Worm (Caenorhabditis elegans): Measurements from ENCODE around the gene comt-3.

comt-3 gene

ce11 chrV:2057324-2057723 is at the start of gene comt-3:
comt-3 (plus strand) TSS chrV:2057537.
- TF ChIP-seq efl-1 (optimal IDR thresholded peaks at IDR 0.05) (no peak), efl-1 (GFP tag; optimal IDR thresholded peaks at IDR 0.05 in 1 of 2) (peak in 1 of 2 experiments; percentile 24), nhr-71 (tag; optimal IDR thresholded peaks at IDR 0.05) (peak; percentile 8), mdl-1 (tag; optimal IDR thresholded peaks at IDR 0.05) (no peak), nhr-19 (GFP tag; conservative IDR thresholded peaks at IDR 0.05) (no peak), unc-98 (GFP tag; IDR thresholded peaks at IDR 0.05) (no peak), unc-62 (GFP tag; optimal IDR thresholded peaks at IDR 0.05) (no peak), nhr-76 (tag; optimal IDR thresholded peaks at IDR 0.05) (no peak), F16B12.6 (tag; optimal IDR thresholded peaks at IDR 0.05) (no peak), rnt-1 (tag; optimal IDR thresholded peaks at IDR 0.05) (no peak), mab-9 (GFP tag; IDR thresholded peaks at IDR 0.05) (no peak), ceh-90 (tag; optimal IDR thresholded peaks at IDR 0.05) (no peak), nhr-237 (tag; optimal IDR thresholded peaks at IDR 0.05) (no peak), mep-1 (tag; optimal IDR thresholded peaks at IDR 0.05) (no peak), fkh-10 (GFP tag; optimal IDR thresholded peaks at IDR 0.05) (no peak), nhr-28 (tag; optimal IDR thresholded peaks at IDR 0.05) (no peak), hpl-2 (GFP tag; optimal IDR thresholded peaks at IDR 0.05) (no peak), ztf-4 (tag; optimal IDR thresholded peaks at IDR 0.05) (no peak), zip-4 (GFP tag; optimal IDR thresholded peaks at IDR 0.05) (peak; percentile 22), pag-3 (tag; optimal IDR thresholded peaks at IDR 0.05; ENCODE audit: borderline replicate concordance, insufficient read depth) (no peak), dpl-1 (GFP tag; optimal IDR thresholded peaks at IDR 0.05) (no peak), mef-2 (tag; optimal IDR thresholded peaks at IDR 0.05) (no peak), lin-13 (GFP tag; optimal IDR thresholded peaks at IDR 0.05) (no peak), nhr-84 (tag; optimal IDR thresholded peaks at IDR 0.05) (no peak), egl-13 (tag; optimal IDR thresholded peaks at IDR 0.05) (no peak), egl-27 (tag; optimal IDR thresholded peaks at IDR 0.05) (no peak), skn-1 (tag; optimal IDR thresholded peaks at IDR 0.05) (peak; percentile 99), lin-35 (GFP tag; optimal IDR thresholded peaks at IDR 0.05) (peak in 1 of 2 experiments; percentile 3), lir-3 (tag; optimal IDR thresholded peaks at IDR 0.05; ENCODE audit: poor library complexity) (no peak), nhr-20 (tag; optimal IDR thresholded peaks at IDR 0.05) (peak; percentile 39), ceh-8 (GFP tag; optimal IDR thresholded peaks at IDR 0.05) (no peak)

- no peak for TF ChIP-seq ets-5 (GFP tag; IDR thresholded peaks at IDR 0.05)
- peak in 1 of 2 experiments; percentile 14 for TF ChIP-seq mdl-1 (tag; optimal IDR thresholded peaks at IDR 0.05)
- TF ChIP-seq nhr-47 (tag; optimal IDR thresholded peaks at IDR 0.05), result peak; percentile 69
- peak; percentile 20 for TF ChIP-seq swsn-7 (tag; optimal IDR thresholded peaks at IDR 0.05)
- TF ChIP-seq nhr-71 (tag; optimal IDR thresholded peaks at IDR 0.05), result peak; percentile 79
- TF ChIP-seq elt-3 (tag; optimal IDR thresholded peaks at IDR 0.05), result peak in 1 of 6 experiments; percentile 16
- peak; percentile 76 for TF ChIP-seq F16B12.6 (tag; optimal IDR thresholded peaks at IDR 0.05)
- TF ChIP-seq nhr-20 (tag; optimal IDR thresholded peaks at IDR 0.05), result peak; percentile 56
- peak; percentile 13 for TF ChIP-seq xbp-1 (tag; optimal IDR thresholded peaks at IDR 0.05)
- no peak for TF ChIP-seq pqm-1 (tag; optimal IDR thresholded peaks at IDR 0.05)
- TF ChIP-seq lin-13 (GFP tag; optimal IDR thresholded peaks at IDR 0.05), result peak; percentile 41
- peak; percentile 31 for TF ChIP-seq C04F5.9 (tag; optimal IDR thresholded peaks at IDR 0.05)
- peak; percentile 54 for TF ChIP-seq snu-23 (GFP tag; optimal IDR thresholded peaks at IDR 0.05)
- TF ChIP-seq ceh-88 (GFP tag; IDR thresholded peaks at IDR 0.05), result peak; percentile 59; the same call in 1 of the 2 replicates
- TF ChIP-seq pax-3 (tag; optimal IDR thresholded peaks at IDR 0.05), result no peak
- TF ChIP-seq tlp-1 (tag; optimal IDR thresholded peaks at IDR 0.05), result no peak
- TF ChIP-seq lin-35 (GFP tag; optimal IDR thresholded peaks at IDR 0.05), result peak; percentile 19 to 78
- TF ChIP-seq grh-1 (GFP tag; IDR thresholded peaks at IDR 0.05), result peak; percentile 51
- TF ChIP-seq nhr-85 (tag), result peak; percentile 94
- TF ChIP-seq nhr-19 (GFP tag; conservative IDR thresholded peaks at IDR 0.05), result peak; percentile 83
- peak; percentile 70 for TF ChIP-seq nhr-90 (tag; optimal IDR thresholded peaks at IDR 0.05; ENCODE audit: poor library complexity)
- peak; percentile 33 for TF ChIP-seq nhr-77 (tag; optimal IDR thresholded peaks at IDR 0.05)
- TF ChIP-seq hpl-2 (GFP tag; optimal IDR thresholded peaks at IDR 0.05), result peak; percentile 75
- peak; percentile 82 to 97 for TF ChIP-seq lsy-2 (tag; optimal IDR thresholded peaks at IDR 0.05)
- peak; percentile 15 to 63 (median 51) for TF ChIP-seq dpl-1 (GFP tag; optimal IDR thresholded peaks at IDR 0.05)
- TF ChIP-seq efl-1 (optimal IDR thresholded peaks at IDR 0.05), result peak; percentile 83 to 87
- peak; percentile 38 to 95 for TF ChIP-seq efl-1 (GFP tag; optimal IDR thresholded peaks at IDR 0.05 in 1 of 2)
- TF ChIP-seq lin-15B (tag; optimal IDR thresholded peaks at IDR 0.05), result peak; percentile 53
- peak; percentile 34 for TF ChIP-seq fkh-8 (tag; optimal IDR thresholded peaks at IDR 0.05)
- TF ChIP-seq ces-1 (GFP tag; optimal IDR thresholded peaks at IDR 0.05), result no peak
- TF ChIP-seq tbx-2 (tag; optimal IDR thresholded peaks at IDR 0.05), result peak; percentile 34
These were observed 48.9 kb upstream of the comt-3 start for ce11 chrV:2008412-2008811.

All from whole organism, L1 larva.